Worm (Caenorhabditis elegans): ENCODE measurements around the gene egl-17.
A peak's percentile ranks its signal among the peaks of the same experiment; 100 is the strongest.

Gene egl-17

DNA sequence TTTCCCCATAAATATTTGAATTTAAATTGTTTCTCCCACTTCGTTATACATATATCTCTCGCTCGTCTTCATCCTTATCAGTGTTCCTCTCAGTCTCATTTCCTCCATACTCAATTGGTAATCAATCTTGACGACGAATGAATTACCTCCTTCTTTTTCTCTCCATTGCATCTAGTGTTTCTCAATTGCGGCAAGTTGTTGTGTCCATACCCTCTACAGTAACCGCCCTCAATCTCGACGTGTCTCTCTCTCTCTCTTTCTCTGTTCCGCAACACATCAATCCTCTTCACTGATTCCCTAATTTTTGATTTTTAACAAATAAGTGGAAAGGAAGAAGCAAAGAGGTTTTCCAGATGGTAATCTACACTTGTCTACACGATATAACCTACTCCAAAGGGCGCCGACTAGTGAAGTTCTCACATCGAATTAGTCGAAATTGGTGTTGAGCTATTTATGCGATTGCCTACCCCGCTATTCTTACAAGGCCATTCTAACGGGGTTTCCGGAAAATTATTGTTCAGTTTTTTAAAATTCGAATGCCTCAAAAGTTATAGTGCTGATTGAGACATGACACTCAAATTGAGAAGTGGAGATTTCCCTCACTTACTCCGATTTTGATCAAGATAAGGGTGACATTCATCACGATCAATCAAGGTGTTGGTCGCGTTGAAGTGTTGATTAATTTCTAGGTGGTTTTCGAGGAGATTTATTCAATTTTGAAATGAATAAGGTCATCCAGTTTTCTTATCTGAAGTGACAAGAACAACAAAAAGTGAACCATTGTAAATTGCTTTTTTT, 14.8 kb downstream of the egl-17 start:
- TF ChIP-seq ceh-16 (tag; optimal IDR thresholded peaks at IDR 0.05) (peak; percentile 13), elt-3 (tag; optimal IDR thresholded peaks at IDR 0.05) (peak in 1 of 3 experiments; percentile 5), fos-1 (tag; optimal IDR thresholded peaks at IDR 0.05) (no peak), elt-1 (tag; optimal IDR thresholded peaks at IDR 0.05) (peak; percentile 50), nhr-23 (tag; optimal IDR thresholded peaks at IDR 0.05) (peak; percentile 59)

- TF ChIP-seq ceh-16 (tag; optimal IDR thresholded peaks at IDR 0.05) (no peak), hmg-11 (tag; optimal IDR thresholded peaks at IDR 0.05) (no peak), fos-1 (tag; optimal IDR thresholded peaks at IDR 0.05) (no peak), lsy-12 (tag; optimal IDR thresholded peaks at IDR 0.05) (no peak), ztf-4 (tag; optimal IDR thresholded peaks at IDR 0.05) (no peak), nhr-43 (tag; optimal IDR thresholded peaks at IDR 0.05; ENCODE audit: poor library complexity, severe bottlenecking) (no peak), nfya-1 (tag; optimal IDR thresholded peaks at IDR 0.05; ENCODE audit: insufficient read depth) (no peak), mml-1 (tag; optimal IDR thresholded peaks at IDR 0.05) (no peak), ZK546.5 (tag; optimal IDR thresholded peaks at IDR 0.05) (no peak), skn-1 (tag; optimal IDR thresholded peaks at IDR 0.05) (no peak), elt-2 (tag; optimal IDR thresholded peaks at IDR 0.05) (no peak), nhr-237 (tag; optimal IDR thresholded peaks at IDR 0.05) (no peak), zag-1 (tag; optimal IDR thresholded peaks at IDR 0.05) (no peak), pqm-1 (tag; optimal IDR thresholded peaks at IDR 0.05) (no peak), nhr-77 (tag; optimal IDR thresholded peaks at IDR 0.05) (no peak), daf-12 (tag; optimal IDR thresholded peaks at IDR 0.05) (no peak), nhr-12 (tag; optimal IDR thresholded peaks at IDR 0.05) (no peak)
These were observed 15.5 kb downstream of the egl-17 start for ce11 chrX:505014-505413.

DNA sequence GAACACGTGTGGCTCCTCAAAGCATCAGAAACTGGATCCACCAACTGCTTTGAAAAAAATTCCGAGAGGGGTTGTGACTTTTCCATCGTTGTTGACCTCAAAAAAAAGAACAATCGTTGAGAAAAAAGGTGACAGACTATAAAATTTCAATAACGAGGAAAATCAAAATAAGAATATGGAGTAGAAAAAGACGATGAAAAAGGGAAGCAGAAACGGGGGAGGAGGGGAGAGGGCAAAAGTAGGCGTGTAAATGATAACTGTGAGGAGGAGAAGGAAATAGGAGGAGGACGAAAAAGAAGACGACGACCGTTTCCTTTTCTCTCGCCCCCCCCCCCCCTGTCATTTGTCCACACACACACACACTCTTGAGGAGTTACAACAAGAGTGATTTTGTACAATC, 17.4 kb downstream of the egl-17 start, which contains the start of gene B0310.2:
TSS of gene B0310.2 (minus strand) at position 101 of the 400 bp plus-strand sequence.
- no peak for TF ChIP-seq fkh-10 (GFP tag; optimal IDR thresholded peaks at IDR 0.05)
- no peak for TF ChIP-seq lin-15B (tag; optimal IDR thresholded peaks at IDR 0.05)
- TF ChIP-seq ama-1 (optimal IDR thresholded peaks at IDR 0.05) = no peak

- TF ChIP-seq mml-1 (tag; optimal IDR thresholded peaks at IDR 0.05) (no peak), hmg-11 (tag; optimal IDR thresholded peaks at IDR 0.05) (no peak), fos-1 (tag; optimal IDR thresholded peaks at IDR 0.05) (no peak), nhr-237 (tag; optimal IDR thresholded peaks at IDR 0.05) (no peak), tbx-2 (tag; optimal IDR thresholded peaks at IDR 0.05) (no peak), R02D3.7 (tag; optimal IDR thresholded peaks at IDR 0.05) (no peak), daf-12 (tag; optimal IDR thresholded peaks at IDR 0.05) (no peak), egl-5 (tag; optimal IDR thresholded peaks at IDR 0.05) (no peak), egl-27 (tag; optimal IDR thresholded peaks at IDR 0.05) (no peak)
These were observed 24.5 kb downstream of the egl-17 start for ce11 chrX:514023-514422.

- TF ChIP-seq unc-62 (GFP tag; optimal IDR thresholded peaks at IDR 0.05) (no peak), nhr-76 (tag; optimal IDR thresholded peaks at IDR 0.05) (no peak), skn-1 (tag; optimal IDR thresholded peaks at IDR 0.05) (no peak), pqm-1 (tag; optimal IDR thresholded peaks at IDR 0.05) (no peak), nhr-23 (tag; optimal IDR thresholded peaks at IDR 0.05) (no peak), egl-27 (tag; optimal IDR thresholded peaks at IDR 0.05) (no peak), ceh-82 (tag; optimal IDR thresholded peaks at IDR 0.05) (no peak), ama-1 (optimal IDR thresholded peaks at IDR 0.05) (no peak), ceh-9 (tag; optimal IDR thresholded peaks at IDR 0.05) (no peak), fkh-2 (tag; optimal IDR thresholded peaks at IDR 0.05) (no peak), nfya-1 (tag; optimal IDR thresholded peaks at IDR 0.05; ENCODE audit: insufficient read depth) (no peak), tbx-2 (tag; optimal IDR thresholded peaks at IDR 0.05) (no peak), jun-1 (tag; optimal IDR thresholded peaks at IDR 0.05) (no peak), nhr-11 (tag; optimal IDR thresholded peaks at IDR 0.05) (no peak), unc-39 (tag; optimal IDR thresholded peaks at IDR 0.05) (no peak), R02D3.7 (tag; optimal IDR thresholded peaks at IDR 0.05) (no peak), ceh-16 (tag; optimal IDR thresholded peaks at IDR 0.05) (no peak), ztf-11 (tag; optimal IDR thresholded peaks at IDR 0.05) (no peak), nhr-12 (tag; optimal IDR thresholded peaks at IDR 0.05) (no peak), elt-1 (tag; optimal IDR thresholded peaks at IDR 0.05) (no peak)
These were observed 31.4 kb downstream of the egl-17 start, which contains the start of gene B0310.3 for ce11 chrX:520881-521280. TSS of gene B0310.3 (minus strand) at chrX:520981.
